Fruit fly (Drosophila melanogaster): ENCODE measurements around the gene eIF4H1.

The eIF4H1 gene

dm6 chrX:16414451-16415368 lies 33.8 kb upstream of the eIF4H1 start, which contains the start of gene Traf-like (continued):
- peak; percentile 61 for TF ChIP-seq Hr3 (GFP tag; optimal IDR thresholded peaks at IDR 0.05)
- TF ChIP-seq TFAM (GFP tag; optimal IDR thresholded peaks at IDR 0.05), result no peak
- TF ChIP-seq Gsc (GFP tag; IDR thresholded peaks at IDR 0.05), result no peak
- TF ChIP-seq CoRest (tag; optimal IDR thresholded peaks at IDR 0.05), result peak; percentile 4
- no peak for TF ChIP-seq CG15073 (GFP tag; optimal IDR thresholded peaks at IDR 0.05)
- no peak for TF ChIP-seq CG8478 (optimal IDR thresholded peaks at IDR 0.05)
- no peak for TF ChIP-seq Hsf (GFP tag; optimal IDR thresholded peaks at IDR 0.05)
- no peak for TF ChIP-seq disco-r (GFP tag; optimal IDR thresholded peaks at IDR 0.05)
- TF ChIP-seq grau (tag; optimal IDR thresholded peaks at IDR 0.05), result peak; percentile 14
- no peak for TF ChIP-seq Trl (optimal IDR thresholded peaks at IDR 0.05)
- no peak for TF ChIP-seq Trl (GFP tag; optimal IDR thresholded peaks at IDR 0.05)
- TF ChIP-seq fd64A (GFP tag; optimal IDR thresholded peaks at IDR 0.05), result no peak
- no peak for TF ChIP-seq her (GFP tag; optimal IDR thresholded peaks at IDR 0.05)
- no peak for TF ChIP-seq CG12299 (tag; optimal IDR thresholded peaks at IDR 0.05)
- no peak for TF ChIP-seq Bgb (GFP tag; IDR thresholded peaks at IDR 0.05; ENCODE audit: partially characterized antibody)
- no peak for TF ChIP-seq CG10462 (GFP tag; optimal IDR thresholded peaks at IDR 0.05)
- TF ChIP-seq nmo (GFP tag; optimal IDR thresholded peaks at IDR 0.05), result peak; percentile 34
- TF ChIP-seq nom (GFP tag; optimal IDR thresholded peaks at IDR 0.05), result no peak
- no peak for TF ChIP-seq sr (GFP tag; IDR thresholded peaks at IDR 0.05)
- TF ChIP-seq CG17568 (GFP tag; optimal IDR thresholded peaks at IDR 0.05), result no peak
- no peak for TF ChIP-seq HLH3B (GFP tag; IDR thresholded peaks at IDR 0.05)
- peak; percentile 76 for TF ChIP-seq sens (GFP tag)
- no peak for TF ChIP-seq Xbp1 (GFP tag; optimal IDR thresholded peaks at IDR 0.05)
- TF ChIP-seq HLHmδ (GFP tag; optimal IDR thresholded peaks at IDR 0.05), result no peak
- TF ChIP-seq CkIIα-i1 (GFP tag; IDR thresholded peaks at IDR 0.05), result no peak
- no peak for TF ChIP-seq jigr1 (GFP tag; IDR thresholded peaks at IDR 0.05)
- TF ChIP-seq MESR4 (GFP tag; optimal IDR thresholded peaks at IDR 0.05), result no peak
- TF ChIP-seq Hey (tag; optimal IDR thresholded peaks at IDR 0.05), result peak; percentile 23
- peak; percentile 44 for TF ChIP-seq D19A (tag; optimal IDR thresholded peaks at IDR 0.05)
- TF ChIP-seq phol (tag; optimal IDR thresholded peaks at IDR 0.05), result peak; percentile 23
- no peak for TF ChIP-seq NC2β (GFP tag; optimal IDR thresholded peaks at IDR 0.05)
- no peak for TF ChIP-seq CG3163 (GFP tag; optimal IDR thresholded peaks at IDR 0.05)
- TF ChIP-seq ci (GFP tag; IDR thresholded peaks at IDR 0.05), result peak; percentile 58; the same call in 2 of the 3 replicates
- peak; percentile 45 for TF ChIP-seq lab (GFP tag; optimal IDR thresholded peaks at IDR 0.05)
- TF ChIP-seq exex (tag; optimal IDR thresholded peaks at IDR 0.05), result peak; percentile 64
- no peak for TF ChIP-seq pho (GFP tag; optimal IDR thresholded peaks at IDR 0.05)
- no peak for TF ChIP-seq Atf-2 (GFP tag; optimal IDR thresholded peaks at IDR 0.05)
- 0 out of 2 replicates have a peak, but pooled peaks have one; percentile 18 for TF ChIP-seq sens-2 (GFP tag; IDR thresholded peaks at IDR 0.05)
- no peak for TF ChIP-seq CG7745 (tag; optimal IDR thresholded peaks at IDR 0.05)
- TF ChIP-seq insv (GFP tag; optimal IDR thresholded peaks at IDR 0.05), result no peak
- no peak for TF ChIP-seq D19B (GFP tag; optimal IDR thresholded peaks at IDR 0.05)
- TF ChIP-seq CG8359 (GFP tag; optimal IDR thresholded peaks at IDR 0.05; ENCODE audit: borderline replicate concordance), result no peak
- no peak for TF ChIP-seq Hmr (GFP tag; optimal IDR thresholded peaks at IDR 0.05)
- TF ChIP-seq zfh2 (GFP tag; optimal IDR thresholded peaks at IDR 0.05), result no peak
- no peak for TF ChIP-seq CG13624 (GFP tag; optimal IDR thresholded peaks at IDR 0.05)
- no peak for TF ChIP-seq CG13894 (tag; optimal IDR thresholded peaks at IDR 0.05)
- no peak for TF ChIP-seq CG1832 (GFP tag; optimal IDR thresholded peaks at IDR 0.05)
- TF ChIP-seq btn (GFP tag; optimal IDR thresholded peaks at IDR 0.05), result no peak
- TF ChIP-seq Hr51 (GFP tag; optimal IDR thresholded peaks at IDR 0.05), result peak in 1 of 2 experiments; percentile 41
- TF ChIP-seq Ets65A (GFP tag), result peak; percentile 6
